Worm (Caenorhabditis elegans) whole organism, midembryonic: ENCODE results near the gene srh-194.

Experiments used
- T22C8.4 ChIP-seq: fragments of 200-800 bp; sonication (Bioruptor generic); IDR thresholded peaks from 2 replicates; pipeline ENCODE4 v1.3.6; 2022; ENCODE audit warnings: missing genetic modification characterization, missing compliant biosample characterization
- cog-1 ChIP-seq: sonication (generic microtip); optimal IDR thresholded peaks from 2 replicates; lab custom pipeline; 2016; ENCODE audit warnings: missing genetic modification characterization, missing compliant biosample characterization
- flt-1 ChIP-seq: fragments of 200-800 bp; sonication (Bioruptor generic); IDR thresholded peaks from 2 replicates; pipeline ENCODE4 v1.3.6; 2022; ENCODE audit warnings: missing genetic modification characterization, missing compliant biosample characterization
- klf-2 ChIP-seq: fragments of 200-800 bp; sonication (Bioruptor generic); conservative IDR thresholded peaks from 2 replicates; pipeline ENCODE4 v1.3.6; 2022; ENCODE audit warnings: missing genetic modification reagents, missing genetic modification characterization, missing compliant biosample characterization
- med-1 ChIP-seq: sonication (generic microtip); optimal IDR thresholded peaks from 2 replicates; lab custom pipeline; 2017; ENCODE audit warnings: missing genetic modification characterization, mild to moderate bottlenecking, missing compliant biosample characterization, antibody characterized with exemption, missing genetic modification reagents; ENCODE audit not compliant: insufficient read depth
- ref-1 ChIP-seq: fragments of 200-800 bp; sonication (Bioruptor generic); conservative IDR thresholded peaks from 2 replicates; pipeline ENCODE4 v1.3.6; 2022; ENCODE audit warnings: missing genetic modification reagents, missing genetic modification characterization, missing compliant biosample characterization
- tab-1 ChIP-seq: fragments of 200-800 bp; sonication (Bioruptor generic); IDR thresholded peaks from 2 replicates; pipeline ENCODE4 v1.3.6; 2022; ENCODE audit warnings: missing genetic modification characterization, missing compliant biosample characterization
- ztf-23 ChIP-seq: fragments of 200-800 bp; sonication (Bioruptor generic); IDR thresholded peaks from 2 replicates; pipeline ENCODE4 v1.3.6; 2022; ENCODE audit warnings: missing genetic modification reagents, missing genetic modification characterization, missing compliant biosample characterization
- ztf-29 ChIP-seq: fragments of 200-800 bp; sonication (Bioruptor generic); IDR thresholded peaks from 2 replicates; pipeline ENCODE4 v1.3.6; 2022; ENCODE audit warnings: missing genetic modification reagents, missing genetic modification characterization, missing compliant biosample characterization

DNA sequence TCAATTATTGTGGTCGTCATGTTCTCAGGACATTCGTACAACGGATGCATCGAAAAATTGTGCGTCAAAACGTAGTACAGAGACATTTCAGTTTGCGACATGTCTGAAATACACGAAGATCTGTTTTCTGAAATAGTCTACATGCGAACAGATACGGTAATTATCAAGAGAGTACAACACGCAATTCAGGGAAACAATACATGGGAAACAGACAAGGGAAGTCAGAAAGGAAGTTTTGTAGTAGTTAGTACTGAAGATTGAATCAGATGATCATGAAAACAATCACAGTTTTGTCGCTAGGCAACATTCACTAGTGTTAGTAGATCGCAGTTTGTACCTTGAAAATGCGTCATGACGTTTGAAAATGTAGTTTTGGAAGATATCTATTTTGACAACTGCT, 43.3 kb downstream of the srh-194 start, which contains the start of gene srt-13:
- TF ChIP-seq ztf-29 (GFP tag; lab: Robert Waterston, UW) = no peak
- no peak for TF ChIP-seq T22C8.4 (GFP tag; lab: Robert Waterston, UW)
- TF ChIP-seq med-1 = no peak
- TF ChIP-seq tab-1 = no peak
- no peak for TF ChIP-seq ztf-23 (GFP tag; lab: Robert Waterston, UW)
- no peak for TF ChIP-seq flt-1
- no peak for TF ChIP-seq klf-2
- no peak for TF ChIP-seq ref-1 (GFP tag; lab: Robert Waterston, UW)
- TF ChIP-seq cog-1 = no peak
